Worm (Caenorhabditis elegans): ENCODE results near the gene tag-77.

DNA sequence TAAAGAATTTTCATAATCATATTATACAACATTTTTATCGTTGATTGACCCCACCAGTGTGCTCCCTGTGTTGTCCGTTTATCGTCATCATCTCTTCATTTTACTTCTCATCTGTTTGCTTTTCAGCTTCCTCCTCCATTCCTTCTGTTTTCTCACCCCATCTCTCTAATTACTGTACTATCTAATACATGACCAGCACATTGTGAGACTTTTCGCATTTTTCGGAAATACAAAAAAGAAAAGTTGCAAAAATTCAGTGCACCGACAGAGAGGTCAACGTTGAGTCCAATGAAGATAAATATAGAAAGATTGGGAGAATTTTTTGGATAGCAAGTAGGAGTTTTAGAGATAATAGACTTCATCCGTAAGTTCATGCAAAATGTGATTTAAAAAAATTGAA is 9.6 kb upstream of the tag-77 start:
- no peak for TF ChIP-seq skn-1 (tag; optimal IDR thresholded peaks at IDR 0.05)
- TF ChIP-seq elt-3 (tag; optimal IDR thresholded peaks at IDR 0.05), result no peak
- TF ChIP-seq nhr-237 (tag; optimal IDR thresholded peaks at IDR 0.05), result no peak
- no peak for TF ChIP-seq ZK546.5 (tag; optimal IDR thresholded peaks at IDR 0.05)
- TF ChIP-seq unc-62 (GFP tag; optimal IDR thresholded peaks at IDR 0.05), result no peak
- no peak for TF ChIP-seq ceh-82 (tag; optimal IDR thresholded peaks at IDR 0.05)
- no peak for TF ChIP-seq ama-1 (optimal IDR thresholded peaks at IDR 0.05)
- no peak for TF ChIP-seq nhr-11 (tag; optimal IDR thresholded peaks at IDR 0.05)
- TF ChIP-seq blmp-1 (tag; optimal IDR thresholded peaks at IDR 0.05; ENCODE audit: insufficient read depth), result no peak
- TF ChIP-seq mdl-1 (tag; optimal IDR thresholded peaks at IDR 0.05), result no peak
- TF ChIP-seq unc-55 (GFP tag; optimal IDR thresholded peaks at IDR 0.05), result no peak
- TF ChIP-seq lin-39 (tag; optimal IDR thresholded peaks at IDR 0.05), result no peak
- no peak for TF ChIP-seq lsy-2 (tag; optimal IDR thresholded peaks at IDR 0.05)
- TF ChIP-seq sma-9 (GFP tag; optimal IDR thresholded peaks at IDR 0.05), result no peak
- TF ChIP-seq sma-9 (tag; optimal IDR thresholded peaks at IDR 0.05), result no peak

Data from whole organism, L2 larva.